Worm (Caenorhabditis elegans) whole organism, L4 larva: ENCODE measurements around the gene rmd-1.

Experiments used
- ZK337.2 ChIP-seq: fragments of 200-800 bp; sonication (Bioruptor generic); IDR thresholded peaks from 2 replicates; pipeline ENCODE4 v1.3.6; 2022; ENCODE audit warnings: missing genetic modification reagents, missing genetic modification characterization, missing compliant biosample characterization
- egl-27 ChIP-seq: sonication (generic microtip); optimal IDR thresholded peaks from 3 replicates; lab custom pipeline; 2017; ENCODE audit warnings: missing biosample characterization, missing genetic modification reagents, missing genetic modification characterization
- egl-43 ChIP-seq: fragments of 200-800 bp; sonication (Bioruptor generic); IDR thresholded peaks from 2 replicates; pipeline ENCODE4 v1.3.6; 2022; ENCODE audit warnings: missing genetic modification reagents, missing genetic modification characterization, missing compliant biosample characterization
- mdt-29 ChIP-seq: fragments of 200-800 bp; sonication (Bioruptor generic); IDR thresholded peaks from 2 replicates; pipeline ENCODE4 v1.3.6; 2022; ENCODE audit warnings: missing genetic modification reagents, missing genetic modification characterization, missing compliant biosample characterization
- mxl-2 ChIP-seq: fragments of 200-800 bp; sonication (Bioruptor generic); conservative IDR thresholded peaks from 2 replicates; pipeline ENCODE4 v1.3.6; 2022; ENCODE audit warnings: missing genetic modification reagents, missing genetic modification characterization, missing compliant biosample characterization
- nhr-10 ChIP-seq: fragments of 150-350 bp; optimal IDR thresholded peaks from 2 replicates; lab custom pipeline; 2014; ENCODE audit warnings: missing biosample characterization, missing genetic modification characterization
- nhr-77 ChIP-seq: fragments of 150-350 bp; optimal IDR thresholded peaks from 2 replicates; lab custom pipeline; 2014; ENCODE audit warnings: missing biosample characterization, missing genetic modification characterization
- rbr-2 ChIP-seq: sonication (generic microtip); optimal IDR thresholded peaks from 2 replicates; lab custom pipeline; 2016; ENCODE audit warnings: missing genotype, missing genetic modification characterization, missing compliant biosample characterization
- set-16 ChIP-seq: fragments of 200-800 bp; sonication (Bioruptor generic); IDR thresholded peaks from 2 replicates; pipeline ENCODE4 v1.3.6; 2022; ENCODE audit warnings: missing genetic modification reagents, missing genetic modification characterization, missing compliant biosample characterization
- unc-39 ChIP-seq: sonication (generic microtip); optimal IDR thresholded peaks from 2 replicates; lab custom pipeline; 2017; ENCODE audit warnings: missing biosample characterization, missing genetic modification characterization
- ztf-11 ChIP-seq: fragments of 150-350 bp; optimal IDR thresholded peaks from 2 replicates; lab custom pipeline; 2014; ENCODE audit warnings: missing biosample characterization, missing genetic modification characterization

DNA sequence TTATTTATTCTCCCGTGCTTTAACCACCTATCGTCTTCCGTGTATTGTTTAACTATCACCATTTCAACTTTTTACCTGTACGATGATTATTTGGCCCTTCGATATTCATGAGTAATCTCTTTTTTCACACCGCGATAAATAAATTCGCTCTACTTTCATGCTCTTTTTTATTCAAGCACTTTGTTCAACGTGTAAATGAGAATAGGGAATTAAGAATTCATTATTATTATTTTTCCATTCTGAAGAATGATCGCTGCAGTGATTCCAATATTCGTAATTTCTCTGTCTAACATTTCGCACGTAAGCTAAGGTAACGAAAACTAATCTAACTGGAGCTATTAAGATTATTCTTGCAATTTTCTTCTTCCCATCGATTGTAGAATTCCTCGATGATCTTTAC lies 10.2 kb upstream of the rmd-1 start, which contains the start of gene T05G5.4:
- TF ChIP-seq mxl-2 (GFP tag; lab: Robert Waterston, UW) (no peak), unc-39 (tag; lab: Kevin White, UChicago) (no peak), ztf-11 (tag; lab: Kevin White, UChicago) (no peak), egl-43 (GFP tag; lab: Robert Waterston, UW) (no peak), ZK337.2 (GFP tag; lab: Robert Waterston, UW) (no peak), mdt-29 (no peak), nhr-77 (tag; lab: Kevin White, UChicago) (no peak), set-16 (GFP tag; lab: Robert Waterston, UW) (no peak), rbr-2 (tag; lab: Kevin White, UChicago) (no peak), egl-27 (tag; lab: Kevin White, UChicago) (no peak), nhr-10 (no peak)
